Worm (Caenorhabditis elegans) whole organism, L4/young adult: Measurements from ENCODE around the gene mrpl-50.

Experiments
- W03F9.2 ChIP-seq: fragments of 150-350 bp; optimal IDR thresholded peaks from 2 replicates; lab custom pipeline; 2014; ENCODE audit warnings: missing biosample characterization, missing genetic modification characterization
- dao-5 ChIP-seq: sonication (generic microtip); optimal IDR thresholded peaks from 2 replicates; lab custom pipeline; 2016; ENCODE audit warnings: missing genotype, missing genetic modification characterization, moderate library complexity, missing compliant biosample characterization
- him-1 ChIP-seq: sonication (generic microtip); optimal IDR thresholded peaks from 2 replicates; lab custom pipeline; 2016; ENCODE audit warnings: missing genotype, missing genetic modification reagents, missing genetic modification characterization, missing compliant biosample characterization

Gene mrpl-50

DNA sequence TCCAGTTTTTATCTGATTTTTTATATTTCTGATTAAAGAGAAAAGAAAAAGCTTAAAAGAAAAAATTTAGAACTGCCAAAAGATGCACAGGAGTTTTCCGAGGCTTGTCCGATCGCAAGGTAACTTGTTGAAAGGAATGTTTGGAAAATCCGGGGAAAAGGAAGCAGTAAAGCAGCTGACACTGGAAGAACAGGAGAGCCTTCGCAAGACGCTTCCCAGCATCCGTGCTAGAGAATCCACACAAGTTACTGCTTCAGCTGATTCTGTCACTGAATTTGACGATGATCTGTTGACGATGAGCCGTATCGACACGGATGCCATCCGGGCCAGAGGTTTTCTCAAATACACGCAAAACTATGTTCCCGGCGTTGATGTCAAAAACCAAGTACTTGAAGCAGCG is at the start of gene mrpl-50:
Gene mrpl-50, plus strand, starts transcription at position 71 of the 400 bp plus-strand sequence.
- TF ChIP-seq him-1 (tag; lab: Kevin White, UChicago) (no peak), W03F9.2 (no peak), dao-5 (tag; lab: Kevin White, UChicago) (no peak)

DNA sequence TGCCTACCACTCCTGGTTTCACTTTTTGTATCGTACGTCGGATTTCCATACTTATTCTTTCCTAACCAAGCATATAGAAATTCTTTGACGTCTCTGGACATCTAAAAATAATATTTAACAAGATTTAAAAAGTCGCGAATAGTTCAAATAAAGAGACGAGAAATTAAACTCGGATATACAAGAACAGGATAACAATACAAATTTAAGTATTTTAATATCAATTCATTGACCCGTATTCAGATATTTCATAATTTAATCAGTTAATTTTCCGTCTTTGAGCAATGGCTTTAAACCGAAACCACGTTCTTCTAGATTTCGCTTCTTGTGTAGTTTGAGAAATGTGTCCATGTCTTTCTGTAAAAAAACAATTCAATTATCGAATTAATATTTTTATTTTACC is 46.1 kb upstream of the mrpl-50 start, which contains the start of gene rha-1:
Gene rha-1, minus strand, starts transcription at position 101 of the 400 bp plus-strand sequence.
- no peak for TF ChIP-seq him-1 (tag; lab: Kevin White, UChicago)
- TF ChIP-seq W03F9.2, result no peak
- TF ChIP-seq dao-5 (tag; lab: Kevin White, UChicago), result no peak

DNA sequence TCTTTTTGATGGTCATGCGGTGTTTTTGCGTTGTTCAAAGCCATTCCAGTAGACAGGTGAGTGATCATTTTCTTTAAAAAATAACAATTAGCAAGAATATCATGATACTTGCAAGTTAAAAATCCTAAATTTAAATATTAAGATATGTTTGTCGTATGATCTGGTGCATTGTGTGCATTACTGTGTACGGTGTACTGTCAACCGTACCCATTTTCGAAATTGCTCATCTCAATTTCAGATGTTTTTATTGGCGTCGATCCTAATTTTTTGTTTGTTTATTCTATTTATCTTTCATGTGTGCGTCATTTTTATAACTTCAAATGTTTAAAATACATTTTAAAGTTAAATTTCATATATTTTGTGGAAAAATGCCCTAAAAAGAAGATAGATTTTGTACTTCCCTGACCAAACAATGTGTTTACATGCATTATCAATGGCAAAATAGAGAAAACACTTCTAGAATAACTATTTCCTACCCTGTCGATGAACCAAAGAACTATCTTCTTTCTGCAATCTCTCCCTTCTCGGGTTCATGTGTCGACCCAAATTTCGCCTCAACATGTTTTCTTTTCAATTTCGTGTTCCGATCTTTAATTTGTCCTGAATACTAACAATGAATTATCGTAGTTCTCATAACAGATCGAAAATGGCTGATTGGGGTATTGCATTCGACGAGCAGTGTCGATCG is 45.2 kb upstream of the mrpl-50 start, which contains the start of the genes T07D4.5 and ddx-19:
Gene T07D4.5, minus strand, starts transcription at position 71 of the 688 bp plus-strand sequence.
Gene ddx-19, plus strand, starts transcription at position 638 of the 688 bp plus-strand sequence.
- TF ChIP-seq dao-5 (tag; lab: Kevin White, UChicago) (no peak), W03F9.2 (peak; percentile 28)

DNA sequence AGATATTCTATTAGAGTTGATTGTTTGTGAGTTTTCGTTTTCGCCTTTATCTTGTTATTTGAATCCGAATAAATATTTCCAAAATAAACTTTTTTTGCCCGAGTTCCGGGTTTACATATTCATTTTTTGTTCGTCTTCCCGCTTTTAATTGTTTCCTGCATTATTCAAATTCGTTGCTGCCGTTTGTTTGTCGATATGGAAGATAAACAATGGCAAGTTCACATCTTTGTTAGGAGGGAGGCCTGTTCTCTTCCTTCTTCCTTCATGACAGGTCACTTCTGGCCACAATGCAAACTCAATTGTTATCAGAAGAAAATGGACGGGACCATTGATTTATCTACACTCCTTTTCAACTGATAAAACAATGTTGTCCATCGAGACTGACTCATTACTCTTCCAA is 40.1 kb upstream of the mrpl-50 start:
- TF ChIP-seq W03F9.2 (no peak), dao-5 (tag; lab: Kevin White, UChicago) (no peak), him-1 (tag; lab: Kevin White, UChicago) (no peak)

DNA sequence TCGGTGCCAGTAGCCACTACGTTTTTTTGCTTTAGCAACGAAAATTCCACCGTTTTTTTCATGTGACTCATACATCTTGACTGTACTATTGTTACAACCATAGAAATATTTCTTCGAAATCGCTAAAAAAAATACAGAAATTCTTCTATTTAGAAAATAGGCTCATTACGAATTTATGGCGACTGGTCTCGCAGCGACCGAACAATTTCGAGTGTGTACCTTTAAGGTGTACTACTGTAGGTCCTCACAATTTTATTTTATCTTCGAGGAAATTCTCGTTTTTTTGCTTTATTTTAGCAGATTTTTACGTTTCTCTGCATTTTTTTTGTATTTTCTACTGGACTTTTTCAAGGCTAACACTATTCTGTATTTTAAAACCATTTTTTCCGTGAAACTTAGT is 39.6 kb upstream of the mrpl-50 start:
- TF ChIP-seq W03F9.2, result peak; percentile 37
- TF ChIP-seq him-1 (tag; lab: Kevin White, UChicago), result no peak
- TF ChIP-seq dao-5 (tag; lab: Kevin White, UChicago), result no peak

DNA sequence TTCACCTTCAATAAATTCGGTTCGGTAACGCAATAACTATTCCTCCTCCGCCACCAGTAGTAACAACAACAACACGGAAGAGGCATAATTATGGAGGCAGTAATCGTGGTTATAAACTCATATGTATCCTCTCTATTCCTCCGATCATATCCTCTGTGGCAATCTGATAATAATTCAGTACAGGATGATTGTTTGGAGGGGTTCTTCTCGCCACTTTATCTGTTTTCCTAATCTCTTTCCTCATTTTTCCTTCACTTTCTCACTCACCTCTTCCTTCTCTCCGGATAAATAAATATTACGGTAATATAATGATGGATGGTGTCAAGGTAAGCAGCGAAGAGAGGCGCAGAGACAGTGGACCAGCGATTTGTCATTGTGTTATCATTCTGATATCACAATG is 39.1 kb upstream of the mrpl-50 start:
- TF ChIP-seq him-1 (tag; lab: Kevin White, UChicago) (no peak), W03F9.2 (no peak), dao-5 (tag; lab: Kevin White, UChicago) (no peak)

DNA sequence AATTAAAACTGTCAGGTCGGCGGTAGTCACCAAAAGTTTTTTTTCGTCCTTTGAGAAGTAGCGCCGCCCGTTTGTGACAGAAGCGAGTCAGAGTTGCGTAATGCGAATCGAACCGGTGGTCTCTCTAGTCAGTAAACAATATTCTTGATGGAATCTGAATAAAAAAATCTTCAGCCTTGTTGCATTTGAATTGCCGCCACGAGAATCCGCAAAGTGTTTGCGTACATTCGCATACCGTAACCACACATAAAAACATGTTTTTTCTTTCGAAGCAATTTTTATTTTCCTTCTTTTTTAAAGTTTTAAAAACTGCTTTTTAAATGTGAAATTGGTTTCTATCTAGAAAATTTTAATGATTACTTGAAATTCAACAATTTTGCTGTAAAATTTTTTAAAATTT is 38.6 kb upstream of the mrpl-50 start:
- TF ChIP-seq dao-5 (tag; lab: Kevin White, UChicago) (no peak), W03F9.2 (no peak), him-1 (tag; lab: Kevin White, UChicago) (no peak)

DNA sequence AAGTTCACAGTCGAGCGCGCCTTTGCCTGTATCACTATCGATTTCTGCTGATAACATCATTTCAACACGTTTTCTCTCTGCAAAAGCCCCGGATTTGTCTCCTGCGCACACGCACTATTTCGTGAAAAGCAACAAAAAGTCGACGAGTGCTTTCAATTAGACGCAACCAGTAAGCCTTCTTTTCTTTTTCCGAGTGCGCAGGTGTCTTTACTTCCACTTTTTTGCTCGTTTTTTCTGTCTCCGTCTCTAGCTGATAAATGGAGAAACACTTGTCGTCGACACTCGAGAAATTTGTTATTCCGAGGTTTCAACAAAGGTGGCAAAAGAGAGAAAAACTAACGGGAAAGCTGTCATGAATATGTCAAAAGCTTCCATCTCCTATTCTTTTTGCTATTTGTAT is 38.0 kb upstream of the mrpl-50 start:
- TF ChIP-seq W03F9.2 (no peak), dao-5 (tag; lab: Kevin White, UChicago) (no peak), him-1 (tag; lab: Kevin White, UChicago) (no peak)

DNA sequence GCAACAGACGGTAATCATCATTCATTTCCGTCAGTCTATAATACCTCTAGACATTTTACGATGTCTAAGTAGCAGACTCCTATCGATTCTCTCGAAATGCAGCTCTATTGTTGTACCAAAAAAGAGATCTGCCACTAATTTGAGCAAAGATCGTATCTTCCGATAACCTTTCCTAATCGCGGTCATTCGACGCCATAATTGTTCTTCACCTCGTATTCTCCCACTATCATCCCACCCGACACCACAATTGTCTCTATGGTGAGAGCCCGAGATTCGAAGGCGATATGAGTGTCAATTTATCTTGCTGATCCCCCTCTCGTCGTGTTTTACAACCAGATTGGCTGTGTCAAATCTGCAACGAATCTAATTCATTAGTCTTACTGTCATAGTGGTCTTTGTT is 34.2 kb upstream of the mrpl-50 start:
- no peak for TF ChIP-seq dao-5 (tag; lab: Kevin White, UChicago)
- no peak for TF ChIP-seq W03F9.2
- TF ChIP-seq him-1 (tag; lab: Kevin White, UChicago), result no peak

DNA sequence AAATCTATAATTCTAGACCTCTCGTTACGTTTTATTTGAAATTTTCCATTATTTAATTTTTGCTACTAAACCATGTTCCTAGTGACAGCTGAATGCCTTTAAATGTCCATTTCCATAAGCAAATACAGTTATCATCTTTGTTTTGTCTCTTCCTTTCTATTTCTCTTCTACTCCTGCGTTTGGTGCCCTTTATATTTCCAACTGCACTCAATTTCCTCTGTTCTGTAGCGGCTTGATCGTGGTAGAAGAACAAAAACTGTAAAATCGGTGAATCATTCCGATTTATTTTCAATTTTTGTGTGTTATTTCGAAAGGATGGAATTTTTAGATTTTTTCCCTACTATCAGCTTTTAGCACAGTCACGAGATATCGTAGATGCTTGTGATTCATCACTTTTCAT is 33.7 kb upstream of the mrpl-50 start:
- TF ChIP-seq W03F9.2 (no peak), dao-5 (tag; lab: Kevin White, UChicago) (no peak), him-1 (tag; lab: Kevin White, UChicago) (no peak)

DNA sequence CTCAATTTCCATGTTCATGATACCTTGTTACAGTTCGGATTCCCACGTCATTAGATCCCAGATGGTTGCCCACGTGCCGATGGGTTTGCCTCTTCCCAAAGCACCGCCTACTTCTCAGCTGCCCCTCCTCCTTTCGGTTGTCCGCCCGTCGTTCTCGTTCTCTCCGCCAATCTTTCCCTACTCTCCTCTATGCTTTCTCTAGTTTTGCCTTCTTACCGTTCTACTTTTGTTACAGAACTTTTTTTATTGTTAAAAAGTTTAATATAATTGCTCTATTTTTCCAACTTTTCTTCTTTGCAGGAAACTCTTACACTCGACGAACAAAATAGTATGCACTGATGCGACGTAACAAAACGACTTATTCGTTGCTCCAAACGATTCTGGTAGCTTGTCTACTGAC is 33.1 kb upstream of the mrpl-50 start, which contains the start of gene lat-1:
Gene lat-1, plus strand, starts transcription at position 301 of the 400 bp plus-strand sequence.
- TF ChIP-seq dao-5 (tag; lab: Kevin White, UChicago), result no peak
- TF ChIP-seq W03F9.2, result no peak
- no peak for TF ChIP-seq him-1 (tag; lab: Kevin White, UChicago)

DNA sequence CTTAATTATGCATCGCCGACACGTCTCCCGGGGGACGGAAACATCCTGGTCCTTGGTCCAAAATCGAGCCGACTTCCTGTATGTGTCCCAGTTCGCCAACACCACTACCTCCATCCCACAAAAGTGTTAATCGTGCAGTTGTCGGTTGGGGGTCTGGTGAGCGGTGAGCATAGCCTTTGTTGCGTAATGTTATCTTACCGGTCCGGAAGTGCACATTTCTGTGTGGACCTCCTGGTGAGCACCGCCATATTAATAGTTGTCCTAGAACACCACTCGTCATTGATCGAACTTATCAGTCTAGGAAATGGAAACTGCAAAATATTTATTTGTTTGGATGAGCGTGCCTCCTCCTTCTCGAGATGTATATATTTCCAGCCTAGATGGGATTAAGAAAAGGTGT is 32.4 kb upstream of the mrpl-50 start:
- TF ChIP-seq dao-5 (tag; lab: Kevin White, UChicago) (no peak), W03F9.2 (no peak), him-1 (tag; lab: Kevin White, UChicago) (no peak)

DNA sequence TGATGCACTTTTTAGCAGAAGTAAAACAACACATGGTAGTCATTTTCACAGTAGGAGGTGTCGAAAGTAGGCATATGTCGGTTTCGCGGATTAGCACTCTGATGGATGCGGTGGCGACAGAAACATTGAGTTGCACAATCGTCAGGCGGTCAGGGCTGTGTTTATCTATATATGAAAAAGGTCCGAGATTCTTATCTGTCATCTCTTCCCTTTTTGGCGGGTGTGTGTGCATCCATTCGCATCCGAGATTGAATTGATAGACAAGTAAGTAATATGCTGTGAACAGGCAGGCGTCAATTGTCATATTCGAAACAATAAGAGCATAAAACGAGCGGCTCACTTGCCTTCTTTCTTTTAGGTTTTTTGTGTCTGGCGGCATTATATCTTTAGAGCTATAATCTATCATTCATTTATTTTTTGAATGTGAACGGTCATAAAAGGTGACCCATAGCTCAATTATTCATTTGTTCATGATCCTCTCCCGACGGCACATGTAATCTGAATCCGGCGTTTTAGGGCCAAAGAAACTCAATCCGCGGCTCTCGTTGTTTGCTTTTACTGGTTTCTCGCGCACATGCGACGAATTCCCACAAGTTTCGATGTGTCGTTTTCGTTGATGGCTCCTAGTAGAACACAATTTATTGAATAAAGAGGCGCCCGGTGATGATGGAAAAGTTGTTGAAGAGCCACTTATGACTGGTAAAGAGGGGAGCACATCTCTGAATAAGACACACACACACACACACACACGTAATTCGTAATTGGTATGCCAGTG is 30.9 kb upstream of the mrpl-50 start:
- TF ChIP-seq W03F9.2 (no peak), dao-5 (tag; lab: Kevin White, UChicago) (no peak), him-1 (tag; lab: Kevin White, UChicago) (no peak)

DNA sequence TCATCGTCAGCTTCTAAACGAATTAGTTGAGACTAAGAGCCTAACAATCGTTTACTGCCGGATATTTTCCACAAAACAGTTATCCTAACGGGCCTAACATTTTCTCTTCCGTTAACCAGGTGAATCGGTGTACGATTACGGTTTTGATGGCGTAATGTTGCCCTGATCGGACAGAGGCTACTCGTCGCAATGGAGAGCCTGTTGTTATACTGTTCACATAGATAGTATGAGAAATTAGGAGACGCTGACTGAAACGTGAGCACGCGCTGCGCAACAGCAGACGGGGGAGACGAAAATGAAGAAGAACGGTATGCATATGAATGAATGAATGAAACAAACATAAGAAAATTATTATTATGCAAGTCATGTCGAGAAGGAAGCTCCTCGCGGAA is 30.3 kb upstream of the mrpl-50 start:
- no peak for TF ChIP-seq W03F9.2
- no peak for TF ChIP-seq him-1 (tag; lab: Kevin White, UChicago)
- TF ChIP-seq dao-5 (tag; lab: Kevin White, UChicago), result no peak
